Worm (Caenorhabditis elegans): ENCODE measurements around the gene rrp-1.

rrp-1 gene

DNA sequence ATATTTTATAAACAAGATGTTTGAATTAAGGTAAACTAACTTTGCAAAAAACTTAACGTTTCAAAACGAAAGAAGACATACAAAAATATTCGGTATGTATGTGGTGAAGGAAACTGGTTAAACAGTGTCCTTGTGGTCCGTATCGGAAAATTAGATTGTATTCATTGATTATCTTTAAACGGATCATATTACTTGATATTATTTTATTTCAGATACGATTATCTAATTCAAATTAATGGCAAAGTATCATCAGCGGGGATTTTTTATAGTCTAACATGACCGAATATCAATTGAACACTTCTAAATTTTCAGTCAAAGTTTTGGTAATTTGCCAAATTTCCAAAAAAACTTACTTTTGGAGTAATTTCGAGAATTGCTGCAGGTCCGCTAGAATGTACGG lies 24.7 kb upstream of the rrp-1 start, which contains the start of gene C47E12.13:
Gene C47E12.13, minus strand, starts transcription at position 101 of the 400 bp plus-strand sequence.
- TF ChIP-seq tbx-8 (GFP tag; optimal IDR thresholded peaks at IDR 0.05) (no peak), M03D4.4 (tag; optimal IDR thresholded peaks at IDR 0.05) (no peak), flh-1 (GFP tag; optimal IDR thresholded peaks at IDR 0.05) (no peak), ztf-11 (tag; optimal IDR thresholded peaks at IDR 0.05) (no peak), ham-2 (GFP tag; optimal IDR thresholded peaks at IDR 0.05) (no peak), unc-120 (tag; optimal IDR thresholded peaks at IDR 0.05; ENCODE audit: poor library complexity, severe bottlenecking) (no peak)

DNA sequence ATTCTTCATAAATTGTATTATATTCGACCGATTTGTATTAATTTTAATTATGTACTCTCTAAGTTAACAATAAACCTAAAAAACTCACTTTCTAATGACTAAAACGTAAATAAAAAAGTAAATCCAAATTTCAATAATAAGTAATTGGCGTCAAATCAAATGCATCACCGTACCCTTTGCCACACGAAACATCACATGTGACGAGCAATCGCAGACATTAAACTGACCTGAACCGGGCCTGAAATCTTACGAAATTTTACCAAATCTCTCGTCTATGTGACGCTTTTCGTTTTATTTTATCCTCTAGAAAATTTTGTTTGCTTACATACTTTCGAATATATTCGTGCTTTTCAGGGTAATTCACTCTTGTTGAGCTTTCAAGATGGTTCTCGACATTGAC lies 21.3 kb upstream of the rrp-1 start, which contains the start of the genes C47E12.2 and sars-1:
Gene C47E12.2, minus strand, starts transcription at position 131 of the 400 bp plus-strand sequence.
Gene sars-1, plus strand, starts transcription at position 355 of the 400 bp plus-strand sequence.
- peak; percentile 90 for TF ChIP-seq lsy-2 (tag; optimal IDR thresholded peaks at IDR 0.05)
- TF ChIP-seq nhr-237 (tag; optimal IDR thresholded peaks at IDR 0.05) = no peak

ce11 chrIV:10001748-10002147 lies 19.7 kb upstream of the rrp-1 start, which contains the start of gene C47E12.3:
Gene C47E12.3, minus strand, starts transcription at chrIV:10001848.
- TF ChIP-seq unc-39 (tag; optimal IDR thresholded peaks at IDR 0.05) = no peak
- no peak for TF ChIP-seq nhr-12 (tag; optimal IDR thresholded peaks at IDR 0.05)
- no peak for TF ChIP-seq pha-4 (tag; optimal IDR thresholded peaks at IDR 0.05)
- TF ChIP-seq elt-1 (tag; optimal IDR thresholded peaks at IDR 0.05; ENCODE audit: borderline replicate concordance, insufficient read depth) = no peak
- no peak for TF ChIP-seq ztf-11 (tag; optimal IDR thresholded peaks at IDR 0.05)
- no peak for TF ChIP-seq nhr-237 (tag; optimal IDR thresholded peaks at IDR 0.05)
- no peak for TF ChIP-seq lsy-2 (tag; optimal IDR thresholded peaks at IDR 0.05)
- no peak for TF ChIP-seq ceh-43 (GFP tag; optimal IDR thresholded peaks at IDR 0.05)

DNA sequence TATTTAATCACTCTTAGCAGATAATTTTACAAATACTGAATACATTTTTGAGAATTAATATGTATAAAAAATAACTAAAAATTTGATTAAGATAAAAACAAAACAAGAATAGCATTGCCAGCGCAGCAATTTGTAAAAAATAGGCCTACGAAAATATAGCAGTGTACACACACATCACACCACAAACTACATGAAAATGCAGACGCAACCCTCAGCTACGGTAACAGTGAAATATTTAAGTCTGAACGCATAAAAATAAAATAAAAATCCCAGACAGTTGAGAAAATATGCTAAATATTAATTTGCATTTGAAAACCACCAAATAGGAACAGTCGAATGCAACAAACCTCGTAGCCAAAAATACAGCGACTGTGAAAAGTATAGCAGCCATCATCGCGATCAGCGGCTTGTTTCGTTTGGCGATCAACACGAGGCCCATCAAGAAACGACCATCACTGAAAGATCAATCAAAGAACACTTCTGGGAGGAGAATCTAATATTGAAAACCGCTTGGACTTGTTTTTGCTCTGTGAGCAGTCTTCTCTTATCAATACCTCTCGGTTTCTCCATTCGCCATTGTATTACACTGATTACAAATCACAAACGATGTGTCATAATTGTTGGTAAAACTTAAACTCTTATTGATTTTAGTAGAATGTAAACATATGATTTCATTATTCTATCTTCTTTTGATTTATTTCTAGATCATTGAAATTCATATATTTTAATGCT lies 16.6 kb upstream of the rrp-1 start, which contains the start of gene pyp-1:
Gene pyp-1, minus strand, starts transcription at position 439 of the 732 bp plus-strand sequence.
- no peak for TF ChIP-seq flh-1 (GFP tag; optimal IDR thresholded peaks at IDR 0.05)
- TF ChIP-seq zip-8 (tag; optimal IDR thresholded peaks at IDR 0.05) = no peak
- no peak for TF ChIP-seq nhr-237 (tag; optimal IDR thresholded peaks at IDR 0.05)
- TF ChIP-seq lsy-2 (tag; optimal IDR thresholded peaks at IDR 0.05) = peak; percentile 54
- no peak for TF ChIP-seq ceh-43 (GFP tag; optimal IDR thresholded peaks at IDR 0.05)
- no peak for TF ChIP-seq sptf-1 (tag; optimal IDR thresholded peaks at IDR 0.05)
- TF ChIP-seq M03D4.4 (tag; optimal IDR thresholded peaks at IDR 0.05) = no peak
- TF ChIP-seq ham-2 (GFP tag; optimal IDR thresholded peaks at IDR 0.05) = no peak

DNA sequence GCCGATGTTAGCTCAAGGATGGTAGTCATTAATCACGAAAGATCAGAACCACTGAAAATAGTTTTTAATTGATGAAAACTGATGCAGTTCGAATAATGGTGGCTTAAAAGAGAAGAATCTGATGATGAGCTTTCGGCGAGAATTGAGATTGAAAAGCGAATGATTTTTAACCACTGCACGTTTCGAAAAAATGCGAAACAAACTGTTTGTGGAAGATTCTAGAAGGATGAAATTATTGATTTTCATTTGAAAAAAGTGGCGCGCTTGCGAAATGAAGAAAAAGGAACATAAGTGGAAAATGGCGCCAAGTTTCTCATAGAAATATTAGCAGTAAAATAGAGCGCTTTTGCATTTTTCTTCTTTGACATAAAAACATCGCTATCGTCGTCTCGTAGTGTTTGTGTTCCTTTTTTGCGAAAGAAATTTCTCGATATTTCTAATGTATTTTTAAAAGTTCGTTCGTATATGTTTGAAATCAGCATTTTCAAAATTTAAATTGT lies 12.9 kb upstream of the rrp-1 start, which contains the start of gene uba-1:
Gene uba-1, minus strand, starts transcription at position 51 of the 500 bp plus-strand sequence.
- no peak for TF ChIP-seq nhr-2 (tag; optimal IDR thresholded peaks at IDR 0.05)

ce11 chrIV:9993403-9994132 lies 11.5 kb upstream of the rrp-1 start:
- TF ChIP-seq bed-3 (GFP tag; optimal IDR thresholded peaks at IDR 0.05) (no peak), ceh-83 (GFP tag; optimal IDR thresholded peaks at IDR 0.05) (no peak), mab-5 (tag; optimal IDR thresholded peaks at IDR 0.05) (no peak), nhr-12 (tag; optimal IDR thresholded peaks at IDR 0.05) (no peak), tbx-8 (GFP tag; optimal IDR thresholded peaks at IDR 0.05) (no peak), unc-120 (tag; optimal IDR thresholded peaks at IDR 0.05; ENCODE audit: poor library complexity, severe bottlenecking) (no peak)

- TF ChIP-seq snpc-4 (tag; optimal IDR thresholded peaks at IDR 0.05) (no peak), nhr-28 (tag; optimal IDR thresholded peaks at IDR 0.05) (no peak), unc-39 (tag; optimal IDR thresholded peaks at IDR 0.05) (no peak), nhr-2 (tag; optimal IDR thresholded peaks at IDR 0.05) (no peak), pha-4 (tag; optimal IDR thresholded peaks at IDR 0.05) (no peak), elt-1 (tag; optimal IDR thresholded peaks at IDR 0.05; ENCODE audit: borderline replicate concordance, insufficient read depth) (no peak), lsy-2 (tag; optimal IDR thresholded peaks at IDR 0.05) (no peak), mep-1 (tag; optimal IDR thresholded peaks at IDR 0.05) (no peak), bed-3 (GFP tag; optimal IDR thresholded peaks at IDR 0.05) (no peak)
Observed at ce11 chrIV:9989416-9989815, 7.3 kb upstream of the rrp-1 start.
